Fruit fly (Drosophila melanogaster) whole organism, embryonic: ENCODE measurements around the gene ppk20.
A peak's percentile ranks its signal among the peaks of the same experiment; 100 is the strongest.

Experiments
- CG13775 ChIP-seq: fragments of 200-800 bp; sonication (Bioruptor generic); optimal IDR thresholded peaks from 3 replicates; lab custom pipeline; 2017; ENCODE audit warnings: missing biosample characterization, mild to moderate bottlenecking, missing genetic modification characterization
- CG15269 ChIP-seq: fragments of 200-800 bp; sonication (Bioruptor generic); optimal IDR thresholded peaks from 2 replicates; lab custom pipeline; 2018; ENCODE audit warnings: missing biosample characterization, mild to moderate bottlenecking, missing genetic modification characterization, moderate library complexity
- CG1603 ChIP-seq: fragments of 200-800 bp; sonication (Bioruptor generic); optimal IDR thresholded peaks from 2 replicates; lab custom pipeline; 2019; ENCODE audit warnings: missing biosample characterization, mild to moderate bottlenecking, missing genetic modification characterization, moderate library complexity
- CG1647 ChIP-seq: fragments of 200-800 bp; sonication (Bioruptor generic); optimal IDR thresholded peaks from 3 replicates; lab custom pipeline; 2016; ENCODE audit warnings: missing biosample characterization, missing genetic modification characterization
- CG17829 ChIP-seq: fragments of 200-800 bp; optimal IDR thresholded peaks from 2 replicates; lab custom pipeline; 2019; ENCODE audit warnings: missing biosample characterization, mild to moderate bottlenecking, missing genetic modification characterization, moderate library complexity
- CG3838 ChIP-seq: fragments of 200-800 bp; sonication (Bioruptor generic); optimal IDR thresholded peaks from 3 replicates; lab custom pipeline; 2016; ENCODE audit warnings: missing biosample characterization, missing genetic modification characterization
- CG4360 ChIP-seq: fragments of 200-800 bp; sonication (Bioruptor generic); IDR thresholded peaks from 2 replicates; pipeline ENCODE4 v1.3.6; 2022; ENCODE audit warnings: missing biosample characterization, missing genetic modification characterization
- CG4707 ChIP-seq: fragments of 200-800 bp; sonication (Bioruptor generic); optimal IDR thresholded peaks from 2 replicates; lab custom pipeline; 2018; ENCODE audit warnings: missing biosample characterization, mild to moderate bottlenecking, missing genetic modification characterization, moderate library complexity
- D19A ChIP-seq: fragments of 200-800 bp; optimal IDR thresholded peaks from 3 replicates; lab custom pipeline; 2019; ENCODE audit warnings: missing biosample characterization, mild to moderate bottlenecking, missing genetic modification characterization, moderate library complexity
- amos ChIP-seq: fragments of 200-800 bp; sonication (Bioruptor generic); IDR thresholded peaks from 2 replicates; pipeline ENCODE4 v1.3.6; 2022; ENCODE audit warnings: missing biosample characterization, missing genetic modification characterization; ENCODE audit not compliant: partially characterized antibody
- ewg ChIP-seq: fragments of 200-800 bp; sonication (Bioruptor generic); optimal IDR thresholded peaks from 3 replicates; lab custom pipeline; 2017; ENCODE audit warnings: mild to moderate bottlenecking, missing biosample characterization, missing genetic modification reagents, missing genetic modification characterization
- sisA ChIP-seq: fragments of 200-800 bp; sonication (Bioruptor generic); IDR thresholded peaks from 2 replicates; pipeline ENCODE4 v1.3.6; 2022; ENCODE audit warnings: missing biosample characterization, missing genetic modification characterization

DNA sequence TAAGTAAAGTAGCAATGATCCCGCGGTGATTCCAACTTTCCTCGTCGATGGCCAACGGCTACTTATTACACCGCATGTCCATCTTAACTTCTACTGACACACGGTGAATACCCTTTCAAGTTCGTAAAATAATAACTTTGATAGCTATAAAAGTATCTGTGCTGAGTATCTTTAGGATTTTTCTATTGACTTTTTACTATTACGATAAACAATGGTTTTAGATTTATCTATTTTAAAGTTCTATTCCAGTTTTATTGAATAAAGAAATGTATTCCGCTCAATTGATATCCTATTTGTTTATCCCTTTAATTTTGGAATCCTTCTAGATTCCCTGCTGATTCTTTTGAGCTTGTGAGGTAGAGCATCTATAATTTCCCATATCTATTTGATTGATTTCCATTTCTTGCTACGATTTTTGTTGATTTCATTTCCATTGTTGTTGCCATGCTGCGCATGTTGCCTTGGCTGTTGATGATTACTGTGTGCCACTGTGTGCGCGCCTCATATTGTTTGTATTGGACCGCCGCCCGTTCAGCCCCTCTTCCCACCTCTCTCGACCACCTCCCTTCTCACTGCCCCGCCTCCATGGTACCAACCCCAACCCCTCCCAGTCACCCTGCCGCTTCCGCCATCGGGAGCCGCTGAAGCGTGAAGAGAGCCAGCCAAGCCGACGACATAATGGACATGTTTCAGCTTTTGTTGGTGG lies 21.3 kb upstream of the ppk20 start:
- TF ChIP-seq CG1603 (tag; lab: Kevin White, UChicago) (no peak), amos (GFP tag; lab: Robert Waterston, UW) (no peak), CG4360 (GFP tag; lab: Robert Waterston, UW) (no peak), sisA (no peak), CG13775 (GFP tag; lab: Kevin White, UChicago) (no peak), CG17829 (tag; lab: Kevin White, UChicago) (no peak), CG4707 (GFP tag; lab: Kevin White, UChicago) (no peak), CG3838 (GFP tag; lab: Kevin White, UChicago) (no peak), CG15269 (tag; lab: Kevin White, UChicago) (no peak), D19A (tag; lab: Kevin White, UChicago) (peak; percentile 93), CG1647 (GFP tag; lab: Kevin White, UChicago) (no peak), ewg (GFP tag; lab: Kevin White, UChicago) (no peak)
